Worm (Caenorhabditis elegans) whole organism, L4 larva: ENCODE data around the gene C30E1.4.

ENCODE experiments used
- ceh-44 ChIP-seq: fragments of 200-800 bp; sonication (Bioruptor generic); IDR thresholded peaks from 2 replicates; pipeline ENCODE4 v1.3.6; 2022; ENCODE audit warnings: missing genetic modification reagents, missing genetic modification characterization, missing compliant biosample characterization
- jun-1 ChIP-seq: fragments of 150-350 bp; optimal IDR thresholded peaks from 2 replicates; lab custom pipeline; 2014; ENCODE audit warnings: missing biosample characterization, missing genetic modification reagents, missing genetic modification characterization
- lir-3 ChIP-seq: sonication (generic microtip); optimal IDR thresholded peaks from 2 replicates; lab custom pipeline; 2016; ENCODE audit warnings: mild to moderate bottlenecking, missing genetic modification characterization, missing compliant biosample characterization
- nhr-77 ChIP-seq: fragments of 150-350 bp; optimal IDR thresholded peaks from 2 replicates; lab custom pipeline; 2014; ENCODE audit warnings: missing biosample characterization, missing genetic modification characterization
- pha-4 ChIP-seq, 2 experiments: fragments of 150-350 bp in 1 of 2; fragments of 200-800 bp in 1 of 2; sonication (Bioruptor generic) in 1 of 2; IDR thresholded peaks in 1 of 2; optimal IDR thresholded peaks in 1 of 2; 2 replicates each; pipeline versions ENCODE4 v1.3.6 to Lab custom; 2014 to 2022; ENCODE audit warnings: missing genetic modification characterization in 2 of 2, missing genetic modification reagents in 2 of 2, missing biosample characterization in 1 of 2, missing compliant biosample characterization in 1 of 2
- php-3 ChIP-seq: fragments of 200-800 bp; sonication (Bioruptor generic); IDR thresholded peaks from 2 replicates; pipeline ENCODE4 v1.3.6; 2022; ENCODE audit warnings: missing genetic modification reagents, missing genetic modification characterization, missing compliant biosample characterization
- pqm-1 ChIP-seq: sonication (generic microtip); optimal IDR thresholded peaks from 2 replicates; lab custom pipeline; 2017; ENCODE audit warnings: missing biosample characterization, missing genetic modification characterization
- sdz-12 ChIP-seq: fragments of 200-800 bp; sonication (Bioruptor generic); optimal IDR thresholded peaks from 2 replicates; lab custom pipeline; 2018; ENCODE audit warnings: mild to moderate bottlenecking, missing genetic modification characterization, missing compliant biosample characterization
- snpc-4 ChIP-seq: fragments of 150-350 bp; optimal IDR thresholded peaks from 2 replicates; lab custom pipeline; 2014; ENCODE audit warnings: missing biosample characterization, missing genetic modification characterization
- tra-1 ChIP-seq: fragments of 200-800 bp; sonication (Bioruptor generic); IDR thresholded peaks from 2 replicates; pipeline ENCODE4 v1.3.6; 2022; ENCODE audit warnings: missing genetic modification reagents, missing genetic modification characterization, missing compliant biosample characterization
- zip-2 ChIP-seq: fragments of 150-350 bp; optimal IDR thresholded peaks from 2 replicates; lab custom pipeline; 2014; ENCODE audit warnings: missing biosample characterization, missing genetic modification characterization

DNA sequence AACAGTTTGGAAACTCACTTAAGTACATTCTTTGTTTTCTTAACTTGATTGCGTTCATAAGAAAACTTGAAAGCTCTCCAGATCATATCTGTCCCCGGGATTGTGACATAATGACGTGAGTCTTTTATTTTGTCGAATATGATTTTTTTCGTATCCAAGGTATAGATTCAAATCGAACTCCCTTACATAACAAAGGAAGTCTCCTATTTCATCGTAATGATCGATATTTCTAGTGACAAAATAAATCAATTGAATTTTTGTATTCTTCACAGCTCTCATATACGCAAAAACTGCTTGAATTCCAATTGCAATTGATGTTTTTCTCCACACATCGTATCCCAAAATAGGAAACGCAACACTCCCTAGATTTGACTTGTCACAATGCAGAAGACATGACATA, 21.1 kb upstream of the C30E1.4 start:
- TF ChIP-seq jun-1: no peak
- TF ChIP-seq snpc-4 (tag; lab: Kevin White, UChicago): no peak
- TF ChIP-seq pha-4 (GFP tag; IDR thresholded peaks at IDR 0.05; lab: Robert Waterston, UW): no peak
- TF ChIP-seq pha-4 (tag; optimal IDR thresholded peaks at IDR 0.05; lab: Kevin White, UChicago): no peak
- TF ChIP-seq zip-2 (tag; lab: Kevin White, UChicago): no peak
- TF ChIP-seq php-3: no peak
- TF ChIP-seq lir-3 (tag; lab: Kevin White, UChicago): no peak
- TF ChIP-seq tra-1 (GFP tag; lab: Robert Waterston, UW): no peak
- no peak for TF ChIP-seq nhr-77
- no peak for TF ChIP-seq pqm-1 (tag; lab: Kevin White, UChicago)
- TF ChIP-seq ceh-44: no peak
- TF ChIP-seq sdz-12 (GFP tag; lab: Kevin White, UChicago): no peak
